Worm (Caenorhabditis elegans) whole organism, mixed stage, embryonic: ENCODE data around the gene R09E10.1.

ENCODE experiments used
- bed-3 ChIP-seq: fragments of 200-800 bp; sonication (Bioruptor generic); optimal IDR thresholded peaks from 3 replicates; lab custom pipeline; 2018; ENCODE audit warnings: mild to moderate bottlenecking, missing genetic modification characterization, moderate library complexity, missing compliant biosample characterization
- blmp-1 ChIP-seq: fragments of 150-350 bp; optimal IDR thresholded peaks from 2 replicates; lab custom pipeline; 2014; ENCODE audit warnings: missing biosample characterization, missing genetic modification characterization
- ceh-39 ChIP-seq: fragments of 150-350 bp; optimal IDR thresholded peaks from 2 replicates; lab custom pipeline; 2014; ENCODE audit warnings: missing biosample characterization, missing genetic modification characterization
- ceh-43 ChIP-seq: fragments of 200-800 bp; sonication (Bioruptor generic); optimal IDR thresholded peaks from 2 replicates; lab custom pipeline; 2018; ENCODE audit warnings: mild to moderate bottlenecking, missing genetic modification characterization, moderate library complexity, missing compliant biosample characterization
- ceh-83 ChIP-seq: fragments of 200-800 bp; sonication (Bioruptor generic); optimal IDR thresholded peaks from 2 replicates; lab custom pipeline; 2018; ENCODE audit warnings: mild to moderate bottlenecking, missing genetic modification characterization, missing compliant biosample characterization
- ces-1 ChIP-seq: fragments of 150-350 bp; optimal IDR thresholded peaks from 2 replicates; lab custom pipeline; 2014; ENCODE audit warnings: missing biosample characterization, missing genetic modification reagents, missing genetic modification characterization
- cnd-1 ChIP-seq: fragments of 200-800 bp; sonication (Bioruptor generic); optimal IDR thresholded peaks from 2 replicates; lab custom pipeline; 2018; ENCODE audit warnings: mild to moderate bottlenecking, missing genetic modification characterization, missing compliant biosample characterization
- drap-1 ChIP-seq: fragments of 200-800 bp; sonication (Bioruptor generic); optimal IDR thresholded peaks from 3 replicates; lab custom pipeline; 2018; ENCODE audit warnings: mild to moderate bottlenecking, missing genetic modification characterization, missing compliant biosample characterization
- elt-1 ChIP-seq: sonication (generic microtip); optimal IDR thresholded peaks from 2 replicates; lab custom pipeline; 2017; ENCODE audit warnings: missing genetic modification characterization, mild to moderate bottlenecking, missing compliant biosample characterization, antibody characterized with exemption, moderate library complexity, borderline replicate concordance; ENCODE audit not compliant: insufficient read depth
- flh-1 ChIP-seq: fragments of 200-800 bp; sonication (Bioruptor generic); optimal IDR thresholded peaks from 2 replicates; lab custom pipeline; 2018; ENCODE audit warnings: mild to moderate bottlenecking, missing genetic modification characterization, moderate library complexity, missing compliant biosample characterization
- ham-2 ChIP-seq: fragments of 200-800 bp; sonication (Bioruptor generic); optimal IDR thresholded peaks from 2 replicates; lab custom pipeline; 2018; ENCODE audit warnings: mild to moderate bottlenecking, missing genetic modification characterization, missing compliant biosample characterization
- hlh-1 ChIP-seq: fragments of 150-350 bp; optimal IDR thresholded peaks from 2 replicates; lab custom pipeline; 2014; ENCODE audit warnings: missing biosample characterization, missing genetic modification reagents, missing genetic modification characterization
- lin-13 ChIP-seq: fragments of 150-350 bp; optimal IDR thresholded peaks from 2 replicates; lab custom pipeline; 2014; ENCODE audit warnings: missing biosample characterization, missing genetic modification characterization
- lin-32 ChIP-seq: fragments of 200-800 bp; sonication (Bioruptor generic); optimal IDR thresholded peaks from 2 replicates; lab custom pipeline; 2018; ENCODE audit warnings: mild to moderate bottlenecking, missing genetic modification characterization, missing compliant biosample characterization
- lsy-2 ChIP-seq: fragments of 150-350 bp; optimal IDR thresholded peaks from 2 replicates; lab custom pipeline; 2014; ENCODE audit warnings: missing biosample characterization, missing genetic modification characterization
- mab-5 ChIP-seq: fragments of 150-350 bp; optimal IDR thresholded peaks from 2 replicates; lab custom pipeline; 2014; ENCODE audit warnings: missing biosample characterization, missing genetic modification characterization
- mep-1 ChIP-seq: fragments of 150-350 bp; optimal IDR thresholded peaks from 2 replicates; lab custom pipeline; 2017; ENCODE audit warnings: missing biosample characterization, missing genetic modification reagents, missing genetic modification characterization, inconsistent platforms
- mls-2 ChIP-seq: sonication (generic microtip); optimal IDR thresholded peaks from 2 replicates; lab custom pipeline; 2016; ENCODE audit warnings: mild to moderate bottlenecking, missing genetic modification characterization, moderate library complexity, missing compliant biosample characterization
- nhr-12 ChIP-seq: fragments of 150-350 bp; optimal IDR thresholded peaks from 2 replicates; lab custom pipeline; 2014; ENCODE audit warnings: missing biosample characterization, missing genetic modification characterization
- nhr-2 ChIP-seq: fragments of 150-350 bp; optimal IDR thresholded peaks from 2 replicates; lab custom pipeline; 2014; ENCODE audit warnings: missing biosample characterization, missing genetic modification characterization
- nhr-237 ChIP-seq: fragments of 150-350 bp; optimal IDR thresholded peaks from 2 replicates; lab custom pipeline; 2014; ENCODE audit warnings: missing biosample characterization, missing genetic modification characterization
- nhr-28 ChIP-seq: fragments of 150-350 bp; optimal IDR thresholded peaks from 2 replicates; lab custom pipeline; 2014; ENCODE audit warnings: missing biosample characterization, missing genetic modification characterization
- nhr-76 ChIP-seq: sonication (generic microtip); optimal IDR thresholded peaks from 2 replicates; lab custom pipeline; 2017; ENCODE audit warnings: missing biosample characterization, missing genetic modification characterization
- pha-4 ChIP-seq: fragments of 150-350 bp; optimal IDR thresholded peaks from 2 replicates; lab custom pipeline; 2018; ENCODE audit warnings: missing biosample characterization, missing genetic modification reagents, missing genetic modification characterization
- sem-2 ChIP-seq: fragments of 200-800 bp; sonication (Bioruptor generic); optimal IDR thresholded peaks from 2 replicates; lab custom pipeline; 2018; ENCODE audit warnings: mild to moderate bottlenecking, missing genetic modification characterization, missing compliant biosample characterization
- snpc-4 ChIP-seq: fragments of 150-350 bp; optimal IDR thresholded peaks from 2 replicates; lab custom pipeline; 2014; ENCODE audit warnings: missing biosample characterization, missing genetic modification characterization
- sptf-1 ChIP-seq: sonication (generic microtip); optimal IDR thresholded peaks from 2 replicates; lab custom pipeline; 2017; ENCODE audit warnings: mild to moderate bottlenecking, missing genetic modification characterization, moderate library complexity, missing compliant biosample characterization
- tbx-8 ChIP-seq: fragments of 200-800 bp; sonication (Bioruptor generic); optimal IDR thresholded peaks from 2 replicates; lab custom pipeline; 2018; ENCODE audit warnings: mild to moderate bottlenecking, missing genetic modification characterization, moderate library complexity, missing compliant biosample characterization
- unc-120 ChIP-seq: sonication (generic microtip); optimal IDR thresholded peaks from 2 replicates; lab custom pipeline; 2017; ENCODE audit warnings: missing genetic modification characterization, missing compliant biosample characterization; ENCODE audit not compliant: poor library complexity, severe bottlenecking
- unc-39 ChIP-seq: fragments of 150-350 bp; optimal IDR thresholded peaks from 2 replicates; lab custom pipeline; 2014; ENCODE audit warnings: missing biosample characterization, missing genetic modification characterization
- unc-62 ChIP-seq: fragments of 150-350 bp; optimal IDR thresholded peaks from 2 replicates; lab custom pipeline; 2014; ENCODE audit warnings: missing biosample characterization, missing genetic modification reagents, missing genetic modification characterization
- zip-8 ChIP-seq: fragments of 150-350 bp; optimal IDR thresholded peaks from 2 replicates; lab custom pipeline; 2014; ENCODE audit warnings: missing biosample characterization, missing genetic modification characterization
- ztf-11 ChIP-seq: fragments of 150-350 bp; optimal IDR thresholded peaks from 2 replicates; lab custom pipeline; 2014; ENCODE audit warnings: missing biosample characterization, missing genetic modification characterization

Gene R09E10.1

ce11 chrIV:10341618-10342360 is 19.2 kb upstream of the R09E10.1 start:
- TF ChIP-seq ces-1 (GFP tag; lab: Kevin White, UChicago) (peak; percentile 14), nhr-76 (tag; lab: Kevin White, UChicago) (no peak), ztf-11 (tag; lab: Kevin White, UChicago) (no peak), drap-1 (no peak), nhr-237 (tag; lab: Kevin White, UChicago) (no peak), hlh-1 (tag; lab: Kevin White, UChicago) (no peak), lin-13 (no peak)

ce11 chrIV:10339701-10340100 is 17.2 kb upstream of the R09E10.1 start:
- no peak for TF ChIP-seq nhr-2 (tag; lab: Kevin White, UChicago)
- no peak for TF ChIP-seq nhr-12 (tag; lab: Kevin White, UChicago)
- TF ChIP-seq unc-62 = no peak
- no peak for TF ChIP-seq nhr-28
- TF ChIP-seq flh-1 = no peak
- TF ChIP-seq mab-5 (tag; lab: Kevin White, UChicago) = no peak
- TF ChIP-seq ham-2 = no peak
- TF ChIP-seq lsy-2 (tag; lab: Kevin White, UChicago) = no peak
- no peak for TF ChIP-seq snpc-4
- TF ChIP-seq ceh-39 (tag; lab: Kevin White, UChicago) = no peak
- TF ChIP-seq blmp-1 = no peak
- no peak for TF ChIP-seq nhr-237 (tag; lab: Kevin White, UChicago)
- no peak for TF ChIP-seq hlh-1 (tag; lab: Kevin White, UChicago)
- TF ChIP-seq ceh-83 = no peak
- TF ChIP-seq ztf-11 (tag; lab: Kevin White, UChicago) = no peak

ce11 chrIV:10337286-10337685 is 14.7 kb upstream of the R09E10.1 start:
- no peak for TF ChIP-seq bed-3 (GFP tag; lab: Kevin White, UChicago)
- no peak for TF ChIP-seq zip-8 (tag; lab: Kevin White, UChicago)
- TF ChIP-seq pha-4 (tag; lab: Kevin White, UChicago) = no peak
- no peak for TF ChIP-seq flh-1
- no peak for TF ChIP-seq mls-2 (tag; lab: Kevin White, UChicago)
- TF ChIP-seq ceh-83 = no peak
- no peak for TF ChIP-seq blmp-1
- no peak for TF ChIP-seq nhr-2 (tag; lab: Kevin White, UChicago)
- TF ChIP-seq drap-1 = no peak
- TF ChIP-seq sptf-1 (tag; lab: Kevin White, UChicago) = no peak
- TF ChIP-seq hlh-1 (tag; lab: Kevin White, UChicago) = no peak
- no peak for TF ChIP-seq lin-32 (GFP tag; lab: Kevin White, UChicago)
- TF ChIP-seq nhr-12 (tag; lab: Kevin White, UChicago) = no peak
- no peak for TF ChIP-seq lin-13
- no peak for TF ChIP-seq elt-1 (tag; lab: Kevin White, UChicago)
- TF ChIP-seq ceh-39 (tag; lab: Kevin White, UChicago) = no peak
- TF ChIP-seq tbx-8 (GFP tag; lab: Kevin White, UChicago) = no peak
- no peak for TF ChIP-seq lsy-2 (tag; lab: Kevin White, UChicago)

DNA sequence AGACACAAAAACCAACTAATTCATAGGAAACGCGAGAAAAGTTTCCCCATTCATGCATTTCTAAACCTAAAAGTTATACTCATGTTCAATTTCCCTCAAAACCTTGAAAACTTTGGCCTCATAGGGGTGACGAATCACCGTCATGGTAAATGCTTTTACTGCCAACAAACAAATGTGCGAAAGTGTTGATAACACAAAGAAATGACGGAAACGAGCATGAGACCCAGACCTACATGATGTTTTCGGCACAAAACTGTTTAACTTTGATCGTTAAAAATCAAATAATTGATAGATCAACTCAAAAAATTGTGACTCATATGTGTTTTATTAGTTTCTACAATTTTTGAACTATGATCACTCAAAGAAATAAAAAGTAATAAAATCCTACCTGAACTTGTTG is 9.3 kb upstream of the R09E10.1 start:
- TF ChIP-seq pha-4 (tag; lab: Kevin White, UChicago) (no peak), cnd-1 (tag; lab: Kevin White, UChicago) (no peak), nhr-28 (no peak), unc-39 (tag; lab: Kevin White, UChicago) (no peak), lin-13 (no peak), hlh-1 (tag; lab: Kevin White, UChicago) (no peak), ztf-11 (tag; lab: Kevin White, UChicago) (no peak), unc-120 (tag; lab: Kevin White, UChicago) (no peak), mep-1 (tag; lab: Kevin White, UChicago) (no peak), ceh-43 (GFP tag; lab: Kevin White, UChicago) (no peak), nhr-76 (tag; lab: Kevin White, UChicago) (no peak), bed-3 (GFP tag; lab: Kevin White, UChicago) (no peak), sem-2 (GFP tag; lab: Kevin White, UChicago) (no peak), mls-2 (tag; lab: Kevin White, UChicago) (no peak)
